Worm (Caenorhabditis elegans) whole organism, young adult: ENCODE data around the gene Y22D7AL.15.

Source experiments
- B0019.2 ChIP-seq: fragments of 200-800 bp; sonication (Bioruptor generic); conservative IDR thresholded peaks from 2 replicates; pipeline ENCODE4 v1.3.6; 2022; ENCODE audit warnings: missing genetic modification reagents, missing genetic modification characterization, missing compliant biosample characterization
- B0035.1 ChIP-seq: sonication (generic microtip); optimal IDR thresholded peaks from 2 replicates; lab custom pipeline; 2016; ENCODE audit warnings: missing genetic modification characterization, mild to moderate bottlenecking, missing compliant biosample characterization, missing genotype, missing genetic modification reagents
- C06A6.2 ChIP-seq: fragments of 200-800 bp; sonication (Bioruptor generic); conservative IDR thresholded peaks from 2 replicates; pipeline ENCODE4 v1.3.6; 2022; ENCODE audit warnings: missing genetic modification characterization, missing compliant biosample characterization
- C17E4.6 ChIP-seq: fragments of 200-800 bp; sonication (Bioruptor generic); IDR thresholded peaks from 2 replicates; pipeline ENCODE4 v1.3.6; 2022; ENCODE audit warnings: missing genetic modification reagents, missing genetic modification characterization, missing compliant biosample characterization
- F23B12.7 ChIP-seq: sonication (generic microtip); optimal IDR thresholded peaks from 2 replicates; lab custom pipeline; 2017; ENCODE audit warnings: missing genetic modification characterization, mild to moderate bottlenecking, missing compliant biosample characterization, antibody characterized with exemption, moderate library complexity; ENCODE audit not compliant: insufficient read depth
- F49E8.2 ChIP-seq: sonication (generic microtip); optimal IDR thresholded peaks from 3 replicates; lab custom pipeline; 2017; ENCODE audit warnings: missing genetic modification characterization, mild to moderate bottlenecking, missing compliant biosample characterization, antibody characterized with exemption, moderate library complexity; ENCODE audit not compliant: insufficient read depth
- K11D2.4 ChIP-seq: fragments of 200-800 bp; sonication (Bioruptor generic); IDR thresholded peaks from 2 replicates; pipeline ENCODE4 v1.3.6; 2022; ENCODE audit warnings: missing genetic modification reagents, missing genetic modification characterization, missing compliant biosample characterization
- T07F8.4 ChIP-seq: sonication (generic microtip); optimal IDR thresholded peaks from 2 replicates; lab custom pipeline; 2016; ENCODE audit warnings: mild to moderate bottlenecking, missing genetic modification characterization, moderate library complexity, missing compliant biosample characterization
- Y56A3A.18 ChIP-seq: fragments of 200-800 bp; sonication (Bioruptor generic); IDR thresholded peaks from 2 replicates; pipeline ENCODE4 v1.3.6; 2022; ENCODE audit warnings: missing genetic modification reagents, missing genetic modification characterization, missing compliant biosample characterization
- Y67H2A.10 ChIP-seq: fragments of 200-800 bp; sonication (Bioruptor generic); conservative IDR thresholded peaks from 2 replicates; pipeline ENCODE4 v1.3.6; 2022; ENCODE audit warnings: missing genetic modification reagents, missing genetic modification characterization, missing compliant biosample characterization
- akir-1 ChIP-seq: fragments of 200-800 bp; sonication (Bioruptor generic); optimal IDR thresholded peaks from 2 replicates; lab custom pipeline; 2018; ENCODE audit warnings: mild to moderate bottlenecking, missing genetic modification characterization, moderate library complexity, missing compliant biosample characterization
- atf-7 ChIP-seq: sonication (generic microtip); optimal IDR thresholded peaks from 2 replicates; lab custom pipeline; 2017; ENCODE audit warnings: mild to moderate bottlenecking, missing genetic modification characterization, missing compliant biosample characterization
- athp-1 ChIP-seq: sonication (generic microtip); optimal IDR thresholded peaks from 2 replicates; lab custom pipeline; 2017; ENCODE audit warnings: mild to moderate bottlenecking, missing genetic modification characterization, missing compliant biosample characterization
- ccch-3 ChIP-seq: fragments of 200-800 bp; sonication (Bioruptor generic); optimal IDR thresholded peaks from 2 replicates; lab custom pipeline; 2018; ENCODE audit warnings: mild to moderate bottlenecking, missing genetic modification characterization, missing compliant biosample characterization
- ceh-40 ChIP-seq: fragments of 200-800 bp; sonication (Bioruptor generic); IDR thresholded peaks from 2 replicates; pipeline ENCODE4 v1.3.6; 2022; ENCODE audit warnings: missing genetic modification characterization, missing compliant biosample characterization
- ceh-91 ChIP-seq: fragments of 200-800 bp; sonication (Bioruptor generic); IDR thresholded peaks from 2 replicates; pipeline ENCODE4 v1.3.6; 2022; ENCODE audit warnings: missing genetic modification reagents, missing genetic modification characterization, missing compliant biosample characterization
- dox-1 ChIP-seq: fragments of 200-800 bp; sonication (Bioruptor generic); IDR thresholded peaks from 2 replicates; pipeline ENCODE4 v1.3.6; 2022; ENCODE audit warnings: missing genetic modification reagents, missing genetic modification characterization, missing compliant biosample characterization
- ekl-4 ChIP-seq: fragments of 200-800 bp; sonication (Bioruptor generic); IDR thresholded peaks from 2 replicates; pipeline ENCODE4 v1.3.6; 2022; ENCODE audit warnings: missing genetic modification reagents, missing genetic modification characterization, missing compliant biosample characterization
- gei-17 ChIP-seq: fragments of 200-800 bp; sonication (Bioruptor generic); optimal IDR thresholded peaks from 2 replicates; lab custom pipeline; 2018; ENCODE audit warnings: mild to moderate bottlenecking, missing genetic modification characterization, missing compliant biosample characterization
- let-607 ChIP-seq, 2 experiments: fragments of 200-800 bp in 1 of 2; sonication (Bioruptor generic) in 1 of 2; sonication (generic microtip) in 1 of 2; optimal IDR thresholded peaks; 2 replicates each; lab custom pipeline; 2016 to 2018; ENCODE audit warnings: mild to moderate bottlenecking in 2 of 2, missing compliant biosample characterization in 2 of 2, missing genetic modification characterization in 2 of 2, moderate library complexity in 2 of 2, missing genotype in 1 of 2
- lin-26 ChIP-seq: fragments of 200-800 bp; sonication (Bioruptor generic); IDR thresholded peaks from 2 replicates; pipeline ENCODE4 v1.3.6; 2022; ENCODE audit warnings: missing genetic modification reagents, missing genetic modification characterization, missing compliant biosample characterization
- lin-35 ChIP-seq, 3 experiments: fragments of 150-350 bp in 2 of 3; sonication (generic microtip) in 1 of 3; optimal IDR thresholded peaks; 2 replicates each; lab custom pipeline; 2014 to 2018; ENCODE audit warnings: missing biosample characterization in 3 of 3, missing genetic modification characterization in 3 of 3, missing genetic modification reagents in 3 of 3
- lin-54 ChIP-seq: fragments of 200-800 bp; sonication (Bioruptor generic); optimal IDR thresholded peaks from 2 replicates; lab custom pipeline; 2018; ENCODE audit warnings: mild to moderate bottlenecking, missing genetic modification characterization, missing compliant biosample characterization
- madf-8 ChIP-seq: fragments of 200-800 bp; sonication (Bioruptor generic); conservative IDR thresholded peaks from 2 replicates; pipeline ENCODE4 v1.3.6; 2022; ENCODE audit warnings: missing genetic modification reagents, missing genetic modification characterization, missing compliant biosample characterization
- nfya-2 ChIP-seq: fragments of 200-800 bp; sonication (Bioruptor generic); IDR thresholded peaks from 2 replicates; pipeline ENCODE4 v1.3.6; 2022; ENCODE audit warnings: missing genetic modification reagents, missing genetic modification characterization, missing compliant biosample characterization
- nhr-179 ChIP-seq: sonication (generic microtip); optimal IDR thresholded peaks from 2 replicates; lab custom pipeline; 2016; ENCODE audit warnings: mild to moderate bottlenecking, missing genetic modification characterization, missing compliant biosample characterization
- nhr-90 ChIP-seq: sonication (generic microtip); optimal IDR thresholded peaks from 2 replicates; lab custom pipeline; 2016; ENCODE audit warnings: missing genotype, mild to moderate bottlenecking, missing genetic modification characterization, missing compliant biosample characterization
- pbrm-1 ChIP-seq: fragments of 200-800 bp; sonication (Bioruptor generic); IDR thresholded peaks from 2 replicates; pipeline ENCODE4 v1.3.6; 2022; ENCODE audit warnings: missing genetic modification reagents, missing genetic modification characterization, missing compliant biosample characterization
- rcor-1 ChIP-seq: fragments of 200-800 bp; sonication (Bioruptor generic); IDR thresholded peaks from 2 replicates; pipeline ENCODE4 v1.3.6; 2022; ENCODE audit warnings: missing genetic modification reagents, missing genetic modification characterization, missing compliant biosample characterization
- tbx-9 ChIP-seq: sonication (generic microtip); optimal IDR thresholded peaks from 2 replicates; lab custom pipeline; 2016; ENCODE audit warnings: borderline replicate concordance, missing genetic modification characterization, inconsistent platforms, missing compliant biosample characterization
- unc-130 ChIP-seq: sonication (generic microtip); optimal IDR thresholded peaks from 2 replicates; lab custom pipeline; 2016; ENCODE audit warnings: missing genetic modification reagents, missing genetic modification characterization, missing compliant biosample characterization
- ztf-26 ChIP-seq: sonication (generic microtip); optimal IDR thresholded peaks from 2 replicates; lab custom pipeline; 2017; ENCODE audit warnings: missing genetic modification characterization, missing compliant biosample characterization

Gene Y22D7AL.15

ce11 chrIII:1616245-1617026 is 43.2 kb downstream of the Y22D7AL.15 start (continued):
- TF ChIP-seq F49E8.2, result peak; percentile 83
- TF ChIP-seq madf-8 (GFP tag; lab: Robert Waterston, UW), result 0 out of 2 replicates have a peak, but pooled peaks have one; percentile 7
- peak; percentile 55; the same call in 1 of the 2 replicates for TF ChIP-seq ceh-40 (GFP tag; lab: Robert Waterston, UW)
- peak; percentile 47; the same call in 1 of the 2 replicates for TF ChIP-seq rcor-1 (GFP tag; lab: Robert Waterston, UW)
- peak; percentile 44 for TF ChIP-seq B0035.1
- TF ChIP-seq nhr-179 (tag; lab: Kevin White, UChicago), result no peak
- 0 out of 2 replicates have a peak, but pooled peaks have one; percentile 29 for TF ChIP-seq Y56A3A.18
- TF ChIP-seq unc-130 (GFP tag; lab: Kevin White, UChicago), result peak; percentile 47
- TF ChIP-seq pbrm-1 (GFP tag; lab: Robert Waterston, UW), result peak; percentile 53; the same call in 1 of the 2 replicates
- peak; percentile 80 for TF ChIP-seq ekl-4 (GFP tag; lab: Robert Waterston, UW)
- no peak for TF ChIP-seq akir-1 (GFP tag; lab: Kevin White, UChicago)
- TF ChIP-seq B0019.2 (GFP tag; lab: Robert Waterston, UW), result no peak
- peak; percentile 48 for TF ChIP-seq dox-1 (GFP tag; lab: Robert Waterston, UW)
- TF ChIP-seq athp-1 (tag; lab: Kevin White, UChicago), result peak; percentile 95
- TF ChIP-seq ccch-3 (GFP tag; lab: Kevin White, UChicago), result no peak
- TF ChIP-seq K11D2.4 (GFP tag; lab: Robert Waterston, UW), result no peak
- TF ChIP-seq T07F8.4 (tag; lab: Kevin White, UChicago), result no peak
- peak; percentile 64 for TF ChIP-seq nhr-90

DNA sequence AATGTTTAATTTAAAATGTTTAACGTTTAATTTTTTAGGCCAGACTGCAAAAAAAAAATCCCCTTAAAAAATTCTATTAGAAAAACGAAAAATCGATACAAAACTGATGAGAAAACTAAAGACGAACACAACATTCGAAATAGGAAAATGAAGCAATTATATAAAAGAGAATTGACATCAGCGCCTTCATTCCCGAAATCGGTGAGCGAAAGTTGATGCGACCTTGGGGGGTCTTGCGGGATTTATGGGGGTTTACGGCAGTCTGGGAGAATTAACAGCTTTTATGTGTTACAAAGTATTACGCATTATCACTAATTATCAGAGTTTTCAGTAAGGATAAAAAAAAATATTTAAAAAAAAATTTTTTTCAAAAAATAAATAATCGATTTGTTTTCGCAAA is 45.3 kb downstream of the Y22D7AL.15 start:
- no peak for TF ChIP-seq C06A6.2 (GFP tag; lab: Robert Waterston, UW)
- TF ChIP-seq, all 124 proteins: peak for 0

DNA sequence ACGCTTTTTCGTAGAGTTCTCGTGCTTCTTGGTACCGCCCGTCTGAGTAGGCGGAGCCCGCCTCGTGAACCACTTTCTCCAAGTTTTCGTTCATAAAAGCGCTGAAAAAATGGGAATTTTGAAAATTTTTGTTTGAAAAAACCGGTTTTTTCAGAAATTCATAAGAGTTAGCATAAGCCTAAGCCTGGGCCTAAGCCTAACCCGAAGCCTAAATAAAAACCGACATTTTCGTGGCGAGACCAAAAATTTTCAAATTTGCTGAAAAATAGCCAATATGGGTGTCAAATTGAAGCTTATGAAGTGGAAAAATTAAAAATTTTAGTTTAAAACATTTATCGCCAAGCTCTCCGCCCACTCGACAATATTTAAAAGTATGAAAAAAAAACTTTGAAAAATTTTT is 45.7 kb downstream of the Y22D7AL.15 start, which contains the start of gene Y22D7AL.9:
Y22D7AL.9 (minus strand) TSS at position 101 of the 400 bp plus-strand sequence.
- TF ChIP-seq gei-17 (GFP tag; lab: Kevin White, UChicago), result no peak
- TF ChIP-seq ceh-91 (GFP tag; lab: Robert Waterston, UW), result no peak
- TF ChIP-seq ztf-26 (tag; lab: Kevin White, UChicago), result no peak
- no peak for TF ChIP-seq lin-54 (GFP tag; lab: Kevin White, UChicago)
- TF ChIP-seq tbx-9, result no peak
- no peak for TF ChIP-seq F23B12.7 (tag; lab: Kevin White, UChicago)
- TF ChIP-seq C17E4.6 (GFP tag; lab: Robert Waterston, UW), result no peak
- TF ChIP-seq lin-35 (GFP tag; optimal IDR thresholded peaks at IDR 0.05; lab: Kevin White, UChicago), result no peak
- no peak for TF ChIP-seq atf-7 (tag; lab: Kevin White, UChicago)
- no peak for TF ChIP-seq Y67H2A.10 (GFP tag; lab: Robert Waterston, UW)
- TF ChIP-seq let-607 (tag; optimal IDR thresholded peaks at IDR 0.05; lab: Kevin White, UChicago), result no peak
- TF ChIP-seq nfya-2 (GFP tag; lab: Robert Waterston, UW), result no peak
- no peak for TF ChIP-seq lin-26 (GFP tag; lab: Robert Waterston, UW)
